Worm (Caenorhabditis elegans) whole organism, late embryonic: ENCODE measurements around the gene fipr-14.

Experiments used
- F13H6.1 ChIP-seq: sonication (generic microtip); optimal IDR thresholded peaks from 2 replicates; lab custom pipeline; 2016; ENCODE audit warnings: missing genetic modification characterization, missing compliant biosample characterization
- K02D7.2 ChIP-seq: sonication (generic microtip); optimal IDR thresholded peaks from 2 replicates; lab custom pipeline; 2017; ENCODE audit warnings: mild to moderate bottlenecking, missing genetic modification characterization, missing compliant biosample characterization
- K09A11.1 ChIP-seq: sonication (generic microtip); optimal IDR thresholded peaks from 2 replicates; lab custom pipeline; 2017; ENCODE audit warnings: antibody characterized with exemption, mild to moderate bottlenecking, missing genetic modification characterization, missing compliant biosample characterization; ENCODE audit not compliant: insufficient read depth
- Y22D7AL.16 ChIP-seq: sonication (generic microtip); optimal IDR thresholded peaks from 2 replicates; lab custom pipeline; 2016; ENCODE audit warnings: missing genetic modification characterization, missing compliant biosample characterization
- ahr-1 ChIP-seq: sonication (generic microtip); optimal IDR thresholded peaks from 2 replicates; lab custom pipeline; 2016; ENCODE audit warnings: missing genetic modification characterization, missing compliant biosample characterization
- ceh-14 ChIP-seq: sonication (generic microtip); optimal IDR thresholded peaks from 2 replicates; lab custom pipeline; 2016; ENCODE audit warnings: missing genotype, missing genetic modification characterization, missing compliant biosample characterization
- ceh-18 ChIP-seq: sonication (generic microtip); optimal IDR thresholded peaks from 2 replicates; lab custom pipeline; 2016; ENCODE audit warnings: missing genetic modification characterization, missing compliant biosample characterization
- ceh-2 ChIP-seq: sonication (generic microtip); optimal IDR thresholded peaks from 2 replicates; lab custom pipeline; 2016; ENCODE audit warnings: missing genotype, missing genetic modification characterization, missing compliant biosample characterization
- ceh-22 ChIP-seq: sonication (generic microtip); optimal IDR thresholded peaks from 2 replicates; lab custom pipeline; 2017; ENCODE audit warnings: missing biosample characterization, missing genetic modification characterization
- ceh-31 ChIP-seq: sonication (generic microtip); optimal IDR thresholded peaks from 2 replicates; lab custom pipeline; 2016; ENCODE audit warnings: missing genetic modification characterization, missing compliant biosample characterization
- ceh-45 ChIP-seq: fragments of 200-800 bp; sonication (Bioruptor generic); IDR thresholded peaks from 2 replicates; pipeline ENCODE4 v1.3.6; 2022; ENCODE audit warnings: missing genetic modification reagents, missing genetic modification characterization, missing compliant biosample characterization
- ceh-48 ChIP-seq: sonication (generic microtip); optimal IDR thresholded peaks from 2 replicates; lab custom pipeline; 2016; ENCODE audit warnings: missing genetic modification characterization, inconsistent platforms, missing compliant biosample characterization
- ceh-9 ChIP-seq: sonication (generic microtip); optimal IDR thresholded peaks from 2 replicates; lab custom pipeline; 2016; ENCODE audit warnings: mild to moderate bottlenecking, missing genetic modification characterization, inconsistent platforms, missing compliant biosample characterization
- elt-2 ChIP-seq: sonication (generic microtip); optimal IDR thresholded peaks from 2 replicates; lab custom pipeline; 2016; ENCODE audit warnings: missing genetic modification reagents, missing genetic modification characterization, missing compliant biosample characterization
- ets-4 ChIP-seq: sonication (generic microtip); optimal IDR thresholded peaks from 2 replicates; lab custom pipeline; 2016; ENCODE audit warnings: missing genetic modification characterization, missing compliant biosample characterization
- fkh-6 ChIP-seq: sonication (generic microtip); optimal IDR thresholded peaks from 2 replicates; lab custom pipeline; 2016; ENCODE audit warnings: missing genetic modification characterization, missing compliant biosample characterization
- gmeb-2 ChIP-seq: sonication (generic microtip); optimal IDR thresholded peaks from 2 replicates; lab custom pipeline; 2016; ENCODE audit warnings: missing genetic modification characterization, inconsistent platforms, missing compliant biosample characterization
- hlh-6 ChIP-seq: sonication (generic microtip); optimal IDR thresholded peaks from 2 replicates; lab custom pipeline; 2016; ENCODE audit warnings: missing genotype, missing genetic modification characterization, missing compliant biosample characterization
- lin-11 ChIP-seq: fragments of 200-800 bp; sonication (Bioruptor generic); optimal IDR thresholded peaks from 2 replicates; lab custom pipeline; 2018; ENCODE audit warnings: mild to moderate bottlenecking, missing genetic modification characterization, missing compliant biosample characterization
- madf-2 ChIP-seq: sonication (generic microtip); optimal IDR thresholded peaks from 2 replicates; lab custom pipeline; 2017; ENCODE audit warnings: missing genetic modification characterization, missing compliant biosample characterization
- mec-3 ChIP-seq: sonication (generic microtip); optimal IDR thresholded peaks from 2 replicates; lab custom pipeline; 2016; ENCODE audit warnings: borderline replicate concordance, missing genetic modification characterization, missing compliant biosample characterization
- nfya-1 ChIP-seq: sonication (generic microtip); optimal IDR thresholded peaks from 2 replicates; lab custom pipeline; 2017; ENCODE audit warnings: missing genetic modification characterization, mild to moderate bottlenecking, missing compliant biosample characterization, antibody characterized with exemption, moderate library complexity
- nhr-11 ChIP-seq: fragments of 150-350 bp; optimal IDR thresholded peaks from 2 replicates; lab custom pipeline; 2014; ENCODE audit warnings: missing biosample characterization, missing genetic modification characterization
- pag-3 ChIP-seq: sonication (generic microtip); optimal IDR thresholded peaks from 2 replicates; lab custom pipeline; 2016; ENCODE audit warnings: missing compliant biosample characterization, missing genetic modification characterization, borderline replicate concordance
- pat-9 ChIP-seq: fragments of 200-800 bp; sonication (Bioruptor generic); optimal IDR thresholded peaks from 2 replicates; lab custom pipeline; 2018; ENCODE audit warnings: mild to moderate bottlenecking, missing genetic modification characterization, moderate library complexity, missing compliant biosample characterization
- pha-4 ChIP-seq: fragments of 150-350 bp; optimal IDR thresholded peaks from 2 replicates; lab custom pipeline; 2018; ENCODE audit warnings: missing biosample characterization, missing genetic modification reagents, missing genetic modification characterization
- pqm-1 ChIP-seq: sonication (generic microtip); optimal IDR thresholded peaks from 2 replicates; lab custom pipeline; 2016; ENCODE audit warnings: missing genetic modification characterization, missing compliant biosample characterization
- pros-1 ChIP-seq: fragments of 150-350 bp; optimal IDR thresholded peaks from 2 replicates; lab custom pipeline; 2014; ENCODE audit warnings: missing biosample characterization, missing genetic modification reagents, missing genetic modification characterization
- sox-2 ChIP-seq: fragments of 200-800 bp; sonication (Bioruptor generic); IDR thresholded peaks from 2 replicates; pipeline ENCODE4 v1.3.6; 2022; ENCODE audit warnings: missing genetic modification reagents, missing genetic modification characterization, missing compliant biosample characterization
- sox-4 ChIP-seq: sonication (generic microtip); optimal IDR thresholded peaks from 2 replicates; lab custom pipeline; 2017; ENCODE audit warnings: mild to moderate bottlenecking, missing genetic modification characterization, inconsistent platforms, missing compliant biosample characterization
- tbx-2 ChIP-seq: sonication (generic microtip); optimal IDR thresholded peaks from 2 replicates; lab custom pipeline; 2016; ENCODE audit warnings: missing genetic modification characterization, missing compliant biosample characterization
- ttx-3 ChIP-seq: sonication (generic microtip); optimal IDR thresholded peaks from 2 replicates; lab custom pipeline; 2016; ENCODE audit warnings: missing genetic modification reagents, missing genetic modification characterization, missing compliant biosample characterization
- unc-3 ChIP-seq, 2 experiments: fragments of 200-800 bp in 1 of 2; sonication (Bioruptor generic) in 1 of 2; sonication (generic microtip) in 1 of 2; conservative IDR thresholded peaks in 1 of 2; optimal IDR thresholded peaks in 1 of 2; 2 replicates each; pipeline versions ENCODE4 v1.3.6 to Lab custom; 2016 to 2022; ENCODE audit warnings: missing compliant biosample characterization in 2 of 2, missing genetic modification characterization in 2 of 2, missing genetic modification reagents in 1 of 2
- unc-42 ChIP-seq: sonication (generic microtip); optimal IDR thresholded peaks from 2 replicates; lab custom pipeline; 2016; ENCODE audit warnings: missing genotype, missing genetic modification characterization, missing compliant biosample characterization
- unc-55 ChIP-seq: sonication (generic microtip); optimal IDR thresholded peaks from 2 replicates; lab custom pipeline; 2017; ENCODE audit warnings: missing biosample characterization, missing genetic modification reagents, missing genetic modification characterization
- unc-86 ChIP-seq: sonication (generic microtip); optimal IDR thresholded peaks from 2 replicates; lab custom pipeline; 2016; ENCODE audit warnings: missing genetic modification characterization, missing compliant biosample characterization
- zip-5 ChIP-seq: sonication (generic microtip); optimal IDR thresholded peaks from 2 replicates; lab custom pipeline; 2016; ENCODE audit warnings: missing genetic modification characterization, missing compliant biosample characterization

The fipr-14 gene

DNA sequence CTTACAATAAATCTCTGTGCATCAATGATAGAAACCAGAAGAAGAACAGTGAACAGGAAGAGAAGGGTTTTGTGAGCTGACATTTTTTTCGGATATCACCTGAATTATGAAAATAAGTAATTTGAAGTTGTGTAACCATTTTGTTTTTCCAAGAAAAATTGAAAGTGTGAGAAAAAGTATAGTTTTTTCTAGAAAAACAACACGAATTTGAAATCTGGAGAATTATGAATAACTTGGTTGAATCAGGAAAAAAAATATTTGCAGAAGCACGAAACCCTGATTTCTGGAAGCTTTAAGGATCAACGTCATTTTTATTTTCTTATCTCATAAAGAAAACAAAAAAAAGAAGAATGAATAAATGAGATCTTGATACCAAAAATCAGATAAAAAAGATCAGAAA, 2.4 kb upstream of the fipr-14 start, which contains the start of gene F13E9.12:
TSS of gene F13E9.12 (minus strand) at position 101 of the 400 bp plus-strand sequence.
- TF ChIP-seq K02D7.2: no peak
- TF ChIP-seq madf-2 (tag; lab: Kevin White, UChicago): no peak
- TF ChIP-seq ceh-18 (tag; lab: Kevin White, UChicago): no peak
- TF ChIP-seq sox-4: no peak
- TF ChIP-seq ahr-1: no peak
- no peak for TF ChIP-seq gmeb-2 (tag; lab: Kevin White, UChicago)
- no peak for TF ChIP-seq unc-55 (GFP tag; lab: Kevin White, UChicago)
- TF ChIP-seq, all 69 proteins: peak for 0

DNA sequence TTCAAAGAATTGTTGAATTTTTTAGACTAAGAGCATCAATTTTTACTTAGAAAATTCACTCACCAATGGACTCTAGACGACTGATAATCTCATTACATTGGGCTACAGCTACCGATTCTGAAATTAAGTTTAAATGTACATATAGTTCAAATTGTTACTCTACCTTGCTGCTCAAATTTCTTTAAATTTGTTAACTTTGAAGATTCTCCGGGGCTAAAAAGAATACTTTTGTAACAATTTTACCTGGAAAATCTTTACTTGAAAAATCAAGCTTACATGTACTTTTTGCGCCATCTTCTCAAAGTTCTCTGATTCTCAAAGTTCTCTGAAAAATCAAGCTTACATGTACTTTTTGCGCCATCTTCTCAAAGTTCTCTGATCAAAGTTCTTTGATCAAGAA, 2.6 kb downstream of the fipr-14 start, which contains the start of gene sdz-13:
TSS of gene sdz-13 (minus strand) at position 101 of the 400 bp plus-strand sequence.
- no peak for TF ChIP-seq ceh-9 (tag; lab: Kevin White, UChicago)
- TF ChIP-seq ceh-2: no peak
- TF ChIP-seq F13H6.1 (tag; lab: Kevin White, UChicago): no peak
- no peak for TF ChIP-seq unc-55 (GFP tag; lab: Kevin White, UChicago)
- TF ChIP-seq elt-2 (tag; lab: Kevin White, UChicago): no peak
- no peak for TF ChIP-seq fkh-6 (tag; lab: Kevin White, UChicago)
- TF ChIP-seq Y22D7AL.16 (tag; lab: Kevin White, UChicago): no peak
- TF ChIP-seq pros-1: no peak
- TF ChIP-seq ceh-45 (GFP tag; lab: Robert Waterston, UW): no peak
- TF ChIP-seq ceh-48 (tag; lab: Kevin White, UChicago): no peak
- no peak for TF ChIP-seq pat-9 (tag; lab: Kevin White, UChicago)
- TF ChIP-seq pha-4: no peak
- TF ChIP-seq pag-3 (tag; lab: Kevin White, UChicago): no peak
- TF ChIP-seq ceh-22 (tag; lab: Kevin White, UChicago): no peak
- no peak for TF ChIP-seq K09A11.1 (tag; lab: Kevin White, UChicago)
- TF ChIP-seq unc-3 (GFP tag; conservative IDR thresholded peaks at IDR 0.05; lab: Robert Waterston, UW): no peak
- no peak for TF ChIP-seq unc-3 (tag; optimal IDR thresholded peaks at IDR 0.05; lab: Kevin White, UChicago)
- no peak for TF ChIP-seq ets-4 (tag; lab: Kevin White, UChicago)
- TF ChIP-seq ceh-14 (tag; lab: Kevin White, UChicago): no peak

DNA sequence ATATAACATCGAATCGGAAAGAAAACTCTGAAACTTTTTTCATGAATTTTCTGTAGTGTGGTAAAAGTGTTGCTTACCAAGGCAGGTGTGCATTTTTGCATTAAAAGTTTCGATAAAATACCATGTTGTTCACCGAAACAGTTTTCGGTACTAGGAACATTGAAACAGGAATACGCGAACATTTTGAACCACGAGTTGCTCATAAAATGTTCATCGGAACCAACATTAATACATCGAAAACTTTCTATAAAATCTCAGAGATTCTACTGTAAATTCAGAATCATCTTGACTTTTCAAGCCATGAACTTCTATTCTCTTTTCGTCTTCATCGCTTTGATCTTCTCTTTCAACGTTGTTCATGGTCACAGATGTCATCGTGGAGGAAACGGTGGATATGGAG, 3.3 kb downstream of the fipr-14 start, which contains the start of gene fipr-15:
TSS of gene fipr-15 (plus strand) at position 301 of the 400 bp plus-strand sequence.
- TF ChIP-seq mec-3 (tag; lab: Kevin White, UChicago) (no peak), ceh-31 (no peak), unc-86 (tag; lab: Kevin White, UChicago) (no peak), tbx-2 (no peak), pqm-1 (tag; lab: Kevin White, UChicago) (no peak), sox-2 (GFP tag; lab: Robert Waterston, UW) (no peak), F13H6.1 (tag; lab: Kevin White, UChicago) (no peak), ttx-3 (tag; lab: Kevin White, UChicago) (no peak), nfya-1 (tag; lab: Kevin White, UChicago) (no peak), zip-5 (tag; lab: Kevin White, UChicago) (no peak), ceh-18 (tag; lab: Kevin White, UChicago) (no peak), unc-42 (tag; lab: Kevin White, UChicago) (no peak), K02D7.2 (no peak), ahr-1 (no peak), unc-55 (GFP tag; lab: Kevin White, UChicago) (no peak), hlh-6 (tag; lab: Kevin White, UChicago) (no peak), pha-4 (no peak), nhr-11 (tag; lab: Kevin White, UChicago) (no peak), lin-11 (tag; lab: Kevin White, UChicago) (no peak), pat-9 (tag; lab: Kevin White, UChicago) (no peak)
